Fruit fly (Drosophila melanogaster): Measurements from ENCODE around the gene CG31344.

The CG31344 gene

dm6 chr3R:15205223-15205622, 19.9 kb downstream of the CG31344 start (continued):
- TF ChIP-seq CG8632 (GFP tag; optimal IDR thresholded peaks at IDR 0.05) = no peak
- no peak for TF ChIP-seq Hr38 (GFP tag; optimal IDR thresholded peaks at IDR 0.05)
- TF ChIP-seq CG6854 (GFP tag; optimal IDR thresholded peaks at IDR 0.05) = peak; percentile 42

- TF ChIP-seq vri (GFP tag; optimal IDR thresholded peaks at IDR 0.05) (peak; percentile 75), fkh (GFP tag; optimal IDR thresholded peaks at IDR 0.05) (peak; percentile 58), Sox15 (GFP tag; optimal IDR thresholded peaks at IDR 0.05) (no peak), CG32006 (GFP tag; optimal IDR thresholded peaks at IDR 0.05) (peak; percentile 23), CG34406 (GFP tag; optimal IDR thresholded peaks at IDR 0.05) (no peak), Eip78C (GFP tag) (peak; percentile 56), Hr4 (GFP tag; optimal IDR thresholded peaks at IDR 0.05) (peak; percentile 45), Eip93F (GFP tag; optimal IDR thresholded peaks at IDR 0.05) (peak; percentile 18)
Observed at dm6 chr3R:15198052-15198793, 26.9 kb downstream of the CG31344 start.

- TF ChIP-seq Eip78C (GFP tag) (peak; percentile 60), CG34406 (GFP tag; optimal IDR thresholded peaks at IDR 0.05) (no peak), fkh (GFP tag; optimal IDR thresholded peaks at IDR 0.05) (peak; percentile 60), CG6808 (GFP tag; optimal IDR thresholded peaks at IDR 0.05) (peak; percentile 22)
Observed at dm6 chr3R:15197373-15197772, 27.8 kb downstream of the CG31344 start.

- TF ChIP-seq Smox (GFP tag; optimal IDR thresholded peaks at IDR 0.05) = peak; percentile 78
- TF ChIP-seq Lpt (GFP tag; optimal IDR thresholded peaks at IDR 0.05) = peak; percentile 47
- TF ChIP-seq spab (GFP tag; optimal IDR thresholded peaks at IDR 0.05) = no peak
- TF ChIP-seq cyc (GFP tag; optimal IDR thresholded peaks at IDR 0.05) = peak; percentile 71
- TF ChIP-seq CG31627 (GFP tag; optimal IDR thresholded peaks at IDR 0.05) = peak; percentile 80
- TF ChIP-seq acj6 (GFP tag; optimal IDR thresholded peaks at IDR 0.05) = peak; percentile 79
- peak; percentile 69 for TF ChIP-seq Sox14 (GFP tag; optimal IDR thresholded peaks at IDR 0.05)
- TF ChIP-seq Hr39 (GFP tag; optimal IDR thresholded peaks at IDR 0.05) = peak; percentile 81
- peak; percentile 53; the same call in 1 of the 3 replicates for TF ChIP-seq CG8119 (GFP tag; IDR thresholded peaks at IDR 0.05)
- peak; percentile 65; the same call in 2 of the 3 replicates for TF ChIP-seq eg (GFP tag; IDR thresholded peaks at IDR 0.05)
- peak; percentile 52 for TF ChIP-seq fd59A (GFP tag; optimal IDR thresholded peaks at IDR 0.05)
- TF ChIP-seq CG8319 (GFP tag; optimal IDR thresholded peaks at IDR 0.05) = peak; percentile 31
- TF ChIP-seq Hr38 (GFP tag; optimal IDR thresholded peaks at IDR 0.05) = no peak
- TF ChIP-seq CG7368 (GFP tag; optimal IDR thresholded peaks at IDR 0.05) = peak; percentile 52
- peak; percentile 3 for TF ChIP-seq CG1621 (tag; optimal IDR thresholded peaks at IDR 0.05)
- peak; percentile 71 for TF ChIP-seq achi (GFP tag; optimal IDR thresholded peaks at IDR 0.05)
- peak; percentile 74 for TF ChIP-seq topi (GFP tag; optimal IDR thresholded peaks at IDR 0.05)
- peak; percentile 96 for TF ChIP-seq svp (GFP tag)
- peak; percentile 75 for TF ChIP-seq Ets21C (GFP tag; optimal IDR thresholded peaks at IDR 0.05)
- peak; percentile 81 for TF ChIP-seq Met (GFP tag; optimal IDR thresholded peaks at IDR 0.05)
- no peak for TF ChIP-seq dsx (GFP tag; optimal IDR thresholded peaks at IDR 0.05; ENCODE audit: poor library complexity, severe bottlenecking)
- TF ChIP-seq Hr4 (GFP tag; optimal IDR thresholded peaks at IDR 0.05) = peak; percentile 81
- peak; percentile 32 for TF ChIP-seq Eip93F (GFP tag; optimal IDR thresholded peaks at IDR 0.05)
- peak; percentile 13; the same call in 1 of the 2 replicates for TF ChIP-seq Gug (GFP tag; IDR thresholded peaks at IDR 0.05)
- peak; percentile 69 for TF ChIP-seq Sox102F (GFP tag; optimal IDR thresholded peaks at IDR 0.05)
- TF ChIP-seq CG32006 (GFP tag; optimal IDR thresholded peaks at IDR 0.05) = peak; percentile 72
- TF ChIP-seq CG11762 (GFP tag; optimal IDR thresholded peaks at IDR 0.05; ENCODE audit: insufficient read depth) = peak; percentile 25
- TF ChIP-seq CG34406 (GFP tag; optimal IDR thresholded peaks at IDR 0.05) = peak; percentile 63
- TF ChIP-seq CG10631 (GFP tag; optimal IDR thresholded peaks at IDR 0.05) = peak; percentile 75
- peak; percentile 42 for TF ChIP-seq CG11902 (GFP tag; optimal IDR thresholded peaks at IDR 0.05)
- peak; percentile 84 for TF ChIP-seq lz (GFP tag; optimal IDR thresholded peaks at IDR 0.05)
- TF ChIP-seq esn (GFP tag; optimal IDR thresholded peaks at IDR 0.05) = peak; percentile 80
- TF ChIP-seq CG3919 (GFP tag; optimal IDR thresholded peaks at IDR 0.05) = peak; percentile 73
- TF ChIP-seq CG8632 (GFP tag; optimal IDR thresholded peaks at IDR 0.05) = peak; percentile 62
- no peak for TF ChIP-seq fd85E (GFP tag; optimal IDR thresholded peaks at IDR 0.05)
- peak; percentile 59 for TF ChIP-seq vri (GFP tag; optimal IDR thresholded peaks at IDR 0.05)
- peak; percentile 2 for TF ChIP-seq CG6808 (GFP tag; optimal IDR thresholded peaks at IDR 0.05)
Observed at dm6 chr3R:15196134-15197034, 28.7 kb downstream of the CG31344 start, which contains the start of the genes Kpc1 and CG42542. Gene Kpc1, minus strand, starts transcription at chr3R:15196210. Gene CG42542, plus strand, starts transcription at chr3R:15196598.

Data from whole organism, prepupa.